Worm (Caenorhabditis elegans): Measurements from ENCODE around the gene isw-1.

ce11 chrIII:6670737-6671242 is 39.1 kb downstream of the isw-1 start:
- TF ChIP-seq snpc-4 (tag; optimal IDR thresholded peaks at IDR 0.05) (no peak), nhr-71 (tag; optimal IDR thresholded peaks at IDR 0.05) (no peak), ama-1 (optimal IDR thresholded peaks at IDR 0.05) (no peak), mep-1 (tag; optimal IDR thresholded peaks at IDR 0.05) (no peak), mef-2 (tag; optimal IDR thresholded peaks at IDR 0.05) (no peak), swsn-7 (tag; optimal IDR thresholded peaks at IDR 0.05) (no peak), pqm-1 (tag; optimal IDR thresholded peaks at IDR 0.05) (no peak), unc-130 (tag; optimal IDR thresholded peaks at IDR 0.05) (no peak), nhr-237 (tag; optimal IDR thresholded peaks at IDR 0.05) (no peak), ceh-88 (GFP tag; IDR thresholded peaks at IDR 0.05) (no peak), tbx-2 (tag; optimal IDR thresholded peaks at IDR 0.05) (no peak), aha-1 (tag; optimal IDR thresholded peaks at IDR 0.05) (no peak), egl-27 (tag; optimal IDR thresholded peaks at IDR 0.05) (no peak)

Data from whole organism, L1 larva.